Worm (Caenorhabditis elegans) whole organism, young adult: ENCODE results near the gene rpl-16.
"Not testable (repeated sequence)": the region's sequence is repeated elsewhere in the genome, so short reads cannot be mapped to it uniquely, and the experiment has no call there.

ENCODE experiments used
- B0261.1 ChIP-seq: sonication (generic microtip); optimal IDR thresholded peaks from 2 replicates; lab custom pipeline; 2016; ENCODE audit warnings: mild to moderate bottlenecking, missing genetic modification characterization, moderate library complexity, missing compliant biosample characterization
- C17E4.6 ChIP-seq: fragments of 200-800 bp; sonication (Bioruptor generic); IDR thresholded peaks from 2 replicates; pipeline ENCODE4 v1.3.6; 2022; ENCODE audit warnings: missing genetic modification reagents, missing genetic modification characterization, missing compliant biosample characterization
- F55B11.4 ChIP-seq: sonication (generic microtip); optimal IDR thresholded peaks from 2 replicates; lab custom pipeline; 2016; ENCODE audit warnings: missing compliant biosample characterization, missing genetic modification characterization, borderline replicate concordance; ENCODE audit not compliant: insufficient read depth
- K12H6.12 ChIP-seq: fragments of 200-800 bp; sonication (Bioruptor generic); optimal IDR thresholded peaks from 2 replicates; lab custom pipeline; 2018; ENCODE audit warnings: mild to moderate bottlenecking, missing genetic modification characterization, missing compliant biosample characterization
- Y53G8AR.9 ChIP-seq: fragments of 200-800 bp; sonication (Bioruptor generic); conservative IDR thresholded peaks from 2 replicates; pipeline ENCODE4 v1.3.6; 2022; ENCODE audit warnings: missing genetic modification reagents, missing genetic modification characterization, missing compliant biosample characterization
- Y67H2A.10 ChIP-seq: fragments of 200-800 bp; sonication (Bioruptor generic); conservative IDR thresholded peaks from 2 replicates; pipeline ENCODE4 v1.3.6; 2022; ENCODE audit warnings: missing genetic modification reagents, missing genetic modification characterization, missing compliant biosample characterization
- ceh-27 ChIP-seq: fragments of 200-800 bp; sonication (Bioruptor generic); optimal IDR thresholded peaks from 2 replicates; lab custom pipeline; 2018; ENCODE audit warnings: mild to moderate bottlenecking, missing genetic modification characterization, moderate library complexity, missing compliant biosample characterization
- ceh-58 ChIP-seq: fragments of 200-800 bp; sonication (Bioruptor generic); IDR thresholded peaks from 2 replicates; pipeline ENCODE4 v1.3.6; 2022; ENCODE audit warnings: missing genetic modification characterization, missing compliant biosample characterization
- dpff-1 ChIP-seq: sonication (generic microtip); optimal IDR thresholded peaks from 2 replicates; lab custom pipeline; 2017; ENCODE audit warnings: mild to moderate bottlenecking, missing genetic modification characterization, missing compliant biosample characterization
- egrh-3 ChIP-seq: fragments of 200-800 bp; sonication (Bioruptor generic); IDR thresholded peaks from 2 replicates; pipeline ENCODE4 v1.3.6; 2022; ENCODE audit warnings: missing genetic modification reagents, missing genetic modification characterization, missing compliant biosample characterization
- hrde-1 ChIP-seq: sonication (generic microtip); optimal IDR thresholded peaks from 2 replicates; lab custom pipeline; 2016; ENCODE audit warnings: missing genetic modification characterization, mild to moderate bottlenecking, missing compliant biosample characterization, moderate library complexity, missing genotype, missing genetic modification reagents, borderline replicate concordance
- madf-10 ChIP-seq: sonication (generic microtip); optimal IDR thresholded peaks from 2 replicates; lab custom pipeline; 2016; ENCODE audit warnings: mild to moderate bottlenecking, missing genetic modification characterization, missing compliant biosample characterization
- mxl-1 ChIP-seq: sonication (generic microtip); optimal IDR thresholded peaks from 2 replicates; lab custom pipeline; 2016; ENCODE audit warnings: missing genetic modification characterization, missing compliant biosample characterization

Gene rpl-16

ce11 chrIII:3456226-3456625 lies 47.2 kb downstream of the rpl-16 start (continued):
- TF ChIP-seq egrh-3, result no peak
- peak; percentile 94 for TF ChIP-seq K12H6.12 (tag; lab: Kevin White, UChicago)
- TF ChIP-seq Y67H2A.10 (GFP tag; lab: Robert Waterston, UW), result peak; percentile 75
- TF ChIP-seq hrde-1, result peak; percentile 4
- peak; percentile 89 for TF ChIP-seq madf-10
- TF ChIP-seq dpff-1 (tag; lab: Kevin White, UChicago), result no peak
- peak; percentile 36 for TF ChIP-seq B0261.1

- not testable (repeated sequence) for TF ChIP-seq F55B11.4; C17E4.6 (GFP tag; lab: Robert Waterston, UW); mxl-1 (tag; lab: Kevin White, UChicago)
- TF ChIP-seq, all 124 proteins: peak for 0; not testable (repeated sequence) for 124
Observed at ce11 chrIII:3454045-3454444, 49.4 kb downstream of the rpl-16 start, which contains the start of gene C34C12.1. Gene C34C12.1 (plus strand): TSS chrIII:3454345.

ce11 chrIII:3453486-3453885 lies 49.9 kb downstream of the rpl-16 start, which contains the start of gene C34C12.2:
Gene C34C12.2 (plus strand): TSS chrIII:3453786.
- not testable (repeated sequence) for TF ChIP-seq ceh-58 (GFP tag; lab: Robert Waterston, UW); Y53G8AR.9 (GFP tag; lab: Robert Waterston, UW); ceh-27 (GFP tag; lab: Kevin White, UChicago)
